Worm (Caenorhabditis elegans) whole organism, late embryonic: ENCODE measurements around the gene ugt-13.

Experiments used
- elt-2 ChIP-seq: sonication (generic microtip); optimal IDR thresholded peaks from 2 replicates; lab custom pipeline; 2016; ENCODE audit warnings: missing genetic modification reagents, missing genetic modification characterization, missing compliant biosample characterization
- gmeb-2 ChIP-seq: sonication (generic microtip); optimal IDR thresholded peaks from 2 replicates; lab custom pipeline; 2016; ENCODE audit warnings: missing genetic modification characterization, inconsistent platforms, missing compliant biosample characterization
- hlh-6 ChIP-seq: sonication (generic microtip); optimal IDR thresholded peaks from 2 replicates; lab custom pipeline; 2016; ENCODE audit warnings: missing genotype, missing genetic modification characterization, missing compliant biosample characterization

- TF ChIP-seq hlh-6 (tag; lab: Kevin White, UChicago) (no peak), gmeb-2 (no peak), elt-2 (tag; lab: Kevin White, UChicago) (no peak)
Measured at ce11 chrV:4890781-4891180, 17.9 kb upstream of the ugt-13 start.
